Fruit fly (Drosophila melanogaster): ENCODE data around the gene CG10405.

Gene CG10405

DNA sequence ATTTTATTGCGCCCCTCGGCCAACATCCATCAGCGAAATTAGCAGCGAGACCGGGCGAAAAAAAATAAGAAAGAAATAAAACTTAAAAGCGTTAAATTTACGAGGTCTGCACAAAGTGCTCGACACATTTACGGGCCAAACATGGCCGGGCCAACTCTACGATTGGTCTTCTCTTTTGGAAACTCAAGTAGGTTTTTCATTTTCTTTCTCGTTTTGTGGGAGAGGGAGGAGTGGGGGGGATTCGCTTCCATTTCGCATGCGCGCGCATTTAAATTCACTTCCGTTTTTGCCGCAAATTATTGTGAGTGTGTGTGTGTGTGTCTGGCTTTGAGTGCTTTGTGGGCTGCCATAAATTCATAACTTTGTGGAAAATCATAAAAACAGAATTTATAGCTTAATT lies 26.8 kb upstream of the CG10405 start:
- TF ChIP-seq pad (GFP tag; optimal IDR thresholded peaks at IDR 0.05) (no peak), CG14711 (tag; optimal IDR thresholded peaks at IDR 0.05) (no peak), Crg-1 (GFP tag; optimal IDR thresholded peaks at IDR 0.05) (no peak), CG12768 (GFP tag; optimal IDR thresholded peaks at IDR 0.05) (no peak), cic (GFP tag; optimal IDR thresholded peaks at IDR 0.05) (no peak), CG5204 (GFP tag; optimal IDR thresholded peaks at IDR 0.05) (no peak), Mnt (GFP tag; optimal IDR thresholded peaks at IDR 0.05) (no peak), Hr96 (GFP tag; optimal IDR thresholded peaks at IDR 0.05) (no peak), ovo (GFP tag; optimal IDR thresholded peaks at IDR 0.05) (no peak), Clk (GFP tag; optimal IDR thresholded peaks at IDR 0.05) (no peak), tj (GFP tag; optimal IDR thresholded peaks at IDR 0.05) (no peak), cnc (optimal IDR thresholded peaks at IDR 0.05) (no peak), toe (GFP tag; optimal IDR thresholded peaks at IDR 0.05) (no peak), CG7045 (GFP tag; optimal IDR thresholded peaks at IDR 0.05) (no peak), CG7101 (tag; optimal IDR thresholded peaks at IDR 0.05) (no peak), CG11617 (GFP tag; optimal IDR thresholded peaks at IDR 0.05) (no peak), bab1 (GFP tag; optimal IDR thresholded peaks at IDR 0.05) (no peak)

DNA sequence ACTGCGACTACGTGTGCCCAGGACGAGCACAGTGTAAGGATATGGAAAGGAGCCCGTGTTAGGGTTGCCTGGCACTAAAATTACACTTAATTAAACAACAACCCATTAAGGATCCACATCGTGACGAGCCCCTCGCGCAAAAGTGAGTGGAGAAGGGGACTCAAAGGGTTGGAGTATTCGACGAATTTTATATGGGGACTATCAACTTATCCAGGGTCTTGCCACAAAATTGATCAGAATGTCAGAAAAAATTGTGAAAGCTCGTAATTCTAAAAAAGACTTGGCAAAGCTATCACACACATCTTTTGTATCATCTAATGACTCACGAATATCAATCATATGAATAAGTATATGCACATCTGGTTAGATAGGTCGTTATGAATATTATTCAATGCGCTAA lies 23.9 kb upstream of the CG10405 start, which contains the start of gene CG31279:
TSS of gene CG31279 (plus strand) at position 301 of the 400 bp plus-strand sequence.
- no peak for TF ChIP-seq CG14711 (tag; optimal IDR thresholded peaks at IDR 0.05)
- TF ChIP-seq CG1620 (GFP tag; optimal IDR thresholded peaks at IDR 0.05) = no peak
- no peak for TF ChIP-seq Crg-1 (GFP tag; optimal IDR thresholded peaks at IDR 0.05)
- TF ChIP-seq ovo (GFP tag; optimal IDR thresholded peaks at IDR 0.05) = no peak
- TF ChIP-seq CG12768 (GFP tag; optimal IDR thresholded peaks at IDR 0.05) = no peak
- TF ChIP-seq CG5204 (GFP tag; optimal IDR thresholded peaks at IDR 0.05) = no peak

DNA sequence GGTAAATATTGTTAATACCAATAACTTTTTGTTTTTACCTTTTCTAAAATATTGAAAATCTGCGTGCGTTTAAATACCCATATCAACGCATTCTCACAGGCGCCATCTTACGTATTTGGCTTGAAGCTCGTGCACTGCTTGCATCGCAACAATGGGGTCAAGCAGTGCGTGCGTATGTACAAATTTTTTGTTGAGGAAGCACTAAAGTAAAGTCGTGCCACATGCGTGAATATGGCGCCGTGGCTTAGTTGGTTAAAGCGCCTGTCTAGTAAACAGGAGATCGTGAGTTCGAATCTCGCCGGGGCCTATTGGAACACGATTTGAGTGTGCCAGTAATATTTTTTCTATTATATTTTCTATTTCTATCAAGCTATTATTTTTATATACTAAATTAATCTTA lies 22.6 kb upstream of the CG10405 start:
- TF ChIP-seq Clk (GFP tag; optimal IDR thresholded peaks at IDR 0.05) (no peak), CG7045 (GFP tag; optimal IDR thresholded peaks at IDR 0.05) (no peak), cnc (optimal IDR thresholded peaks at IDR 0.05) (no peak), CG11617 (GFP tag; optimal IDR thresholded peaks at IDR 0.05) (no peak), CG14711 (tag; optimal IDR thresholded peaks at IDR 0.05) (no peak), pad (GFP tag; optimal IDR thresholded peaks at IDR 0.05) (peak; percentile 3), cic (GFP tag; optimal IDR thresholded peaks at IDR 0.05) (peak; percentile 9), CG7101 (tag; optimal IDR thresholded peaks at IDR 0.05) (peak; percentile 8), Mnt (GFP tag; optimal IDR thresholded peaks at IDR 0.05) (peak; percentile 13), Hr96 (GFP tag; optimal IDR thresholded peaks at IDR 0.05) (no peak), kay (GFP tag; ENCODE audit: borderline replicate concordance) (no peak), CG12768 (GFP tag; optimal IDR thresholded peaks at IDR 0.05) (no peak), toe (GFP tag; optimal IDR thresholded peaks at IDR 0.05) (peak; percentile 35), bab1 (GFP tag; optimal IDR thresholded peaks at IDR 0.05) (peak; percentile 69), CG33017 (tag; optimal IDR thresholded peaks at IDR 0.05) (no peak), CG1620 (GFP tag; optimal IDR thresholded peaks at IDR 0.05) (peak; percentile 43), ovo (GFP tag; optimal IDR thresholded peaks at IDR 0.05) (no peak), CG5204 (GFP tag; optimal IDR thresholded peaks at IDR 0.05) (no peak), tj (GFP tag; optimal IDR thresholded peaks at IDR 0.05) (no peak), Crg-1 (GFP tag; optimal IDR thresholded peaks at IDR 0.05) (peak; percentile 22)

DNA sequence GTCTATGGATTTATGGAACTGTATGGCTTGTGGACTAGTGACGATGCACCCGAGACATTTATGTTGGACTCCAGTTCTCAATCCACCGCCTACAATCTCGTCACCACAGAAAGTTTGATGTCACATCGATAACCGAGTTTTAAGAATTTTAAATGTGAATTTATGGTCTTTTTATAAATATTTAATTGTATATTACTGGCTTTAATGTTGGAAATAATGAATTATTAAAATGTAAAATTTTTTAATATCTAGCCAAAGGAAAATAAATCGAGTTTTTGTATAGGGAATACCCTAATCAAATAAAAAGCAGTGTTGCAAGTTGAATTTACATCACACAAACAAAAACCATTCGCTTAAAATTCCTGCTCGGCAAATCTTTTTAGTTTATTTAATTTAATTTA lies 21.6 kb upstream of the CG10405 start, which contains the start of gene Fntb:
TSS of gene Fntb (plus strand) at position 334 of the 401 bp plus-strand sequence.
- TF ChIP-seq CG7045 (GFP tag; optimal IDR thresholded peaks at IDR 0.05) (peak; percentile 45), CG5204 (GFP tag; optimal IDR thresholded peaks at IDR 0.05) (no peak), cic (GFP tag; optimal IDR thresholded peaks at IDR 0.05) (no peak), CG12768 (GFP tag; optimal IDR thresholded peaks at IDR 0.05) (peak; percentile 62), pad (GFP tag; optimal IDR thresholded peaks at IDR 0.05) (peak; percentile 56), CG14711 (tag; optimal IDR thresholded peaks at IDR 0.05) (peak; percentile 76), tj (GFP tag; optimal IDR thresholded peaks at IDR 0.05) (peak; percentile 29), CG11617 (GFP tag; optimal IDR thresholded peaks at IDR 0.05) (peak; percentile 64), ovo (GFP tag; optimal IDR thresholded peaks at IDR 0.05) (no peak), Clk (GFP tag; optimal IDR thresholded peaks at IDR 0.05) (no peak), Hr96 (GFP tag; optimal IDR thresholded peaks at IDR 0.05) (no peak), kay (GFP tag; ENCODE audit: borderline replicate concordance) (peak; percentile 97), cnc (optimal IDR thresholded peaks at IDR 0.05) (no peak), CG33017 (tag; optimal IDR thresholded peaks at IDR 0.05) (peak; percentile 81), Crg-1 (GFP tag; optimal IDR thresholded peaks at IDR 0.05) (peak; percentile 5), Mnt (GFP tag; optimal IDR thresholded peaks at IDR 0.05) (peak; percentile 56), CG7101 (tag; optimal IDR thresholded peaks at IDR 0.05) (peak; percentile 85), toe (GFP tag; optimal IDR thresholded peaks at IDR 0.05) (peak; percentile 55), bab1 (GFP tag; optimal IDR thresholded peaks at IDR 0.05) (peak; percentile 75), CG1620 (GFP tag; optimal IDR thresholded peaks at IDR 0.05) (peak; percentile 43)

DNA sequence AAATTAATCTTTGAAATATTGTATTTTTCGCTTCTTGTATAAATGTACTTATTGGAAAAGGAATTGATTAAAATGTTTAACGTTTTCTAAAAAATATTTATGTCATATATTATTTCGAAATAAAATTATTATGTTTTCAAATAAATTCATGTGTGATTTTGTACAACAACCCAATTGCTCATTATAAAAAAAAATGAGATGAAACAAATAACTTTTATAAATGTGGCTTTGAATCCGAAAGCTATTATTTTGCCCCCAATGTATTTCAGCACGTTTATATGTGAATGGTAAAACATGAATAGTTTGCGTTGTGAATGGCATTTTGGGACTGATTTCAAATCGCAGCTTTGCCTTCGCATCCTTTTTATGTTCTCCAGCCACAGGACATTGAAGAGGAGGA lies 19.7 kb upstream of the CG10405 start, which contains the start of gene CG14881:
TSS of gene CG14881 (plus strand) at position 301 of the 400 bp plus-strand sequence.
- TF ChIP-seq ovo (GFP tag; optimal IDR thresholded peaks at IDR 0.05) (no peak), pad (GFP tag; optimal IDR thresholded peaks at IDR 0.05) (no peak), Hr96 (GFP tag; optimal IDR thresholded peaks at IDR 0.05) (no peak), cic (GFP tag; optimal IDR thresholded peaks at IDR 0.05) (no peak), CG11617 (GFP tag; optimal IDR thresholded peaks at IDR 0.05) (no peak), cnc (optimal IDR thresholded peaks at IDR 0.05) (no peak), CG12768 (GFP tag; optimal IDR thresholded peaks at IDR 0.05) (no peak), toe (GFP tag; optimal IDR thresholded peaks at IDR 0.05) (no peak), CG33017 (tag; optimal IDR thresholded peaks at IDR 0.05) (no peak)

DNA sequence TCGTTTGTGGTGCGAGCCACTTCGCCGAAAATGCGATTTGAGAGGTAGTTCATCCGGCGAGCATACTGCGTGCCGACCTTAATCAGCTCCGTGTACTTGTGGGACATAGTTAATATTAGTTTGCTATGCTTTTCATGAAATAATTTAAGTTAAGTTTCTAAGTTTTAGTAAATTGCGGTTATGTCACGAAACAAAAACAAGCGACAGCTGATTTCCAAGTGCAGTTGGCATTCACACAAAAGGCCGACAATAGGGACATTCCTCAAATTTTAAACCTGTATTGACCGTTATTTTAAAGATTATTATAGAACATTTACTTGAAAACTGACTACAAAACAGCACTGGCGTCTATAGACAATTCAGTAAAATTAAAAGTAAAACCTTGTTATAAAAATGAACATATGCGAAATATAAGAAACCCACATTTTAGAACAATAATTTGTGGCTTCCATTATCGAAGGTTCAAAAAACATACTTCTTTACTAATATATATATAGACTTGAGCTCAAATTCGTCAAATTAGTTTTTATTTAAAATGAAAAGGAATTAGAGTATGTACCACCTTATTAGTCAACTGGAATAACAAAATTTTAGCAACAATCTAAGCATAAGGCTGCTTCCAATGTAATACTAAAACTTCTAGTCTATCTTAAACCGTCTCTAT lies 17.8 kb upstream of the CG10405 start, which contains the start of gene mRpS33:
TSS of gene mRpS33 (minus strand) at position 224 of the 664 bp plus-strand sequence.
- TF ChIP-seq CG12768 (GFP tag; optimal IDR thresholded peaks at IDR 0.05) = no peak
- TF ChIP-seq toe (GFP tag; optimal IDR thresholded peaks at IDR 0.05) = no peak
- TF ChIP-seq CG14711 (tag; optimal IDR thresholded peaks at IDR 0.05) = no peak
- no peak for TF ChIP-seq Crg-1 (GFP tag; optimal IDR thresholded peaks at IDR 0.05)
- no peak for TF ChIP-seq ovo (GFP tag; optimal IDR thresholded peaks at IDR 0.05)
- TF ChIP-seq Hr96 (GFP tag; optimal IDR thresholded peaks at IDR 0.05) = no peak
- no peak for TF ChIP-seq CG5204 (GFP tag; optimal IDR thresholded peaks at IDR 0.05)
- no peak for TF ChIP-seq CG7101 (tag; optimal IDR thresholded peaks at IDR 0.05)
- TF ChIP-seq CG1620 (GFP tag; optimal IDR thresholded peaks at IDR 0.05) = no peak
- TF ChIP-seq cic (GFP tag; optimal IDR thresholded peaks at IDR 0.05) = no peak
- no peak for TF ChIP-seq kay (GFP tag; ENCODE audit: borderline replicate concordance)
- TF ChIP-seq Clk (GFP tag; optimal IDR thresholded peaks at IDR 0.05) = no peak
- TF ChIP-seq CG7045 (GFP tag; optimal IDR thresholded peaks at IDR 0.05) = no peak
- TF ChIP-seq Mnt (GFP tag; optimal IDR thresholded peaks at IDR 0.05) = no peak
- no peak for TF ChIP-seq bab1 (GFP tag; optimal IDR thresholded peaks at IDR 0.05)
- no peak for TF ChIP-seq CG33017 (tag; optimal IDR thresholded peaks at IDR 0.05)

Measured in whole organism, adult.